Fruit fly (Drosophila melanogaster) whole organism, pupa: ENCODE data around the gene Bub1.

ENCODE experiments used
- CG10348 ChIP-seq: fragments of 200-800 bp; sonication (Bioruptor generic); IDR thresholded peaks from 2 replicates; pipeline ENCODE4 v1.3.6; 2022; ENCODE audit warnings: missing biosample characterization, missing genetic modification characterization
- CG12605 ChIP-seq: fragments of 200-800 bp; sonication (Bioruptor generic); IDR thresholded peaks from 2 replicates; pipeline ENCODE4 v1.3.6; 2022; ENCODE audit warnings: missing biosample characterization, missing genetic modification characterization
- CG13204 ChIP-seq: fragments of 200-800 bp; sonication (Bioruptor generic); optimal IDR thresholded peaks from 2 replicates; lab custom pipeline; 2018; ENCODE audit warnings: missing biosample characterization, mild to moderate bottlenecking, missing genetic modification characterization, moderate library complexity
- CG14655 ChIP-seq: fragments of 200-800 bp; sonication (Bioruptor generic); optimal IDR thresholded peaks from 3 replicates; lab custom pipeline; 2017; ENCODE audit warnings: mild to moderate bottlenecking, missing biosample characterization, missing genetic modification reagents, missing genetic modification characterization
- CG15710 ChIP-seq: fragments of 200-800 bp; sonication (Bioruptor generic); optimal IDR thresholded peaks from 2 replicates; lab custom pipeline; 2018; ENCODE audit warnings: missing biosample characterization, mild to moderate bottlenecking, missing genetic modification characterization, moderate library complexity
- CG17806 ChIP-seq: fragments of 200-800 bp; sonication (Bioruptor generic); optimal IDR thresholded peaks from 2 replicates; lab custom pipeline; 2018; ENCODE audit warnings: missing biosample characterization, mild to moderate bottlenecking, missing genetic modification characterization, moderate library complexity
- CG32121 ChIP-seq: fragments of 200-800 bp; sonication (Bioruptor generic); IDR thresholded peaks from 2 replicates; pipeline ENCODE4 v1.3.6; 2022; ENCODE audit warnings: missing biosample characterization, missing genetic modification characterization
- CG34367 ChIP-seq: fragments of 200-800 bp; sonication (Bioruptor generic); optimal IDR thresholded peaks from 2 replicates; lab custom pipeline; 2018; ENCODE audit warnings: missing biosample characterization, mild to moderate bottlenecking, missing genetic modification characterization
- CG4496 ChIP-seq: fragments of 200-800 bp; sonication (Bioruptor generic); IDR thresholded peaks from 3 replicates; pipeline ENCODE4 v1.3.6; 2022; ENCODE audit warnings: missing biosample characterization, missing genetic modification characterization
- CG8159 ChIP-seq: fragments of 200-800 bp; sonication (Bioruptor generic); optimal IDR thresholded peaks from 3 replicates; lab custom pipeline; 2018; ENCODE audit warnings: missing biosample characterization, mild to moderate bottlenecking, missing genetic modification characterization, moderate library complexity
- CG8301 ChIP-seq: fragments of 200-800 bp; sonication (Bioruptor generic); optimal IDR thresholded peaks from 2 replicates; lab custom pipeline; 2018; ENCODE audit warnings: missing biosample characterization, mild to moderate bottlenecking, missing genetic modification characterization
- CG9948 ChIP-seq: fragments of 200-800 bp; sonication (Bioruptor generic); optimal IDR thresholded peaks from 2 replicates; lab custom pipeline; 2018; ENCODE audit warnings: missing biosample characterization, mild to moderate bottlenecking, missing genetic modification characterization, moderate library complexity
- D1 ChIP-seq: fragments of 200-800 bp; sonication (Bioruptor generic); optimal IDR thresholded peaks from 2 replicates; lab custom pipeline; 2018; ENCODE audit warnings: missing biosample characterization, mild to moderate bottlenecking, missing genetic modification characterization, moderate library complexity
- EcR ChIP-seq: fragments of 200-800 bp; sonication (Bioruptor generic); optimal IDR thresholded peaks from 3 replicates; lab custom pipeline; 2019; ENCODE audit warnings: missing biosample characterization, missing genetic modification characterization, mild to moderate bottlenecking, moderate library complexity, missing genetic modification reagents
- Ets98B ChIP-seq: fragments of 200-800 bp; sonication (Bioruptor generic); IDR thresholded peaks from 2 replicates; pipeline ENCODE4 v1.3.6; 2022; ENCODE audit warnings: missing biosample characterization, missing genetic modification characterization
- Pif1A ChIP-seq: fragments of 200-800 bp; sonication (Bioruptor generic); optimal IDR thresholded peaks from 3 replicates; lab custom pipeline; 2016; ENCODE audit warnings: missing biosample characterization, missing genetic modification characterization
- Pif1B ChIP-seq: fragments of 200-800 bp; sonication (Bioruptor generic); optimal IDR thresholded peaks from 3 replicates; lab custom pipeline; 2016; ENCODE audit warnings: missing biosample characterization, missing genetic modification characterization
- Snoo ChIP-seq: fragments of 200-800 bp; sonication (Bioruptor generic); optimal IDR thresholded peaks from 3 replicates; lab custom pipeline; 2017; ENCODE audit warnings: missing biosample characterization, mild to moderate bottlenecking, missing genetic modification characterization, inconsistent platforms
- fd96Ca ChIP-seq: fragments of 200-800 bp; sonication (Bioruptor generic); IDR thresholded peaks from 3 replicates; pipeline ENCODE4 v1.3.6; 2022; ENCODE audit warnings: missing biosample characterization, missing genetic modification characterization
- gl ChIP-seq: fragments of 200-800 bp; sonication (Bioruptor generic); optimal IDR thresholded peaks from 2 replicates; lab custom pipeline; 2018; ENCODE audit warnings: missing biosample characterization, mild to moderate bottlenecking, missing genetic modification characterization
- rn ChIP-seq: fragments of 200-800 bp; sonication (Bioruptor generic); IDR thresholded peaks from 2 replicates; pipeline ENCODE4 v1.3.6; 2022; ENCODE audit warnings: missing biosample characterization, missing genetic modification characterization

Bub1 gene

DNA sequence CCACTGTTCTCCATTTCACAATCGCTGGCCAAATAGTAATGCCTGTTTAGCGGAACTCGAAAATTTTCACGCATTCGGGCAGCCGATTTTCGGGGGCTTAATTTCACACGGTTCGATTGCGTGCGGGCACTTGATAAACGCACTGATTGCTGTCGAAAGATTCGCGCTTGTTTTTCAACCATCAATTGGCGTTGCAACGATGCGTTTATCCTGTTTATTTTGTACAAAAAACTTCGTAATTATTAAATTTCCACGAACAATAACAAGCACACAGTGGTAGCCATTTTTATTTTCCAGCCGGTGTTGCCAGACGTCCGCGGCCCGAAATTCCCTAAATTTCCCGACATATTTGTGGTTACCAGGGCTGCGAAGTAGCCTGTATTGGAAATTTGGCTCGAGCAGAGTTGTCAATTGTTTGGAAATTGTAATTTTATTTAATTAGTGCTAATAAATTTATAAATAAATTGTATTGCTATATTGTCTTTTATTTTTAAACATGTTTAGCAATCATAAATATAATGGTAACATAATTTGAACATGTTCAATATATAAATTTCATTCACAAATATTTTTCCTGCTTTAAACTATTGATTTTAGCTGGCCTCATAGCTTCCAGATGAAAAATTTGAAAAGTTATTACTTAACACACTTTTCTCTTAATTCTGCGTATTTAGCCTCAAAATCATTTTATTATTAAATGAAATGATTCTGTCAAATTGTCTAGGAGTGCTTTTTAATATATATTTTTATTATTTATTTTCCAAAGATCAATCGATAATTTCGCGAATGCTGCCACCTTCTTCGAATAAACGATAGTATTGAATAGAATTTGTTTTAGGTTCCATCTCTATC lies 48.0 kb downstream of the Bub1 start, which contains the start of the genes Ncoa6 and cype:
Gene Ncoa6, minus strand, starts transcription at position 270 of the 852 bp plus-strand sequence.
Gene cype, plus strand, starts transcription at position 814 of the 852 bp plus-strand sequence.
- peak; percentile 51 for TF ChIP-seq CG17806
- no peak for TF ChIP-seq Pif1A
- TF ChIP-seq CG32121, result peak; percentile 43; the same call in 1 of the 2 replicates
- peak; percentile 46 for TF ChIP-seq CG15710 (tag; lab: Kevin White, UChicago)
- TF ChIP-seq CG10348, result no peak
- no peak for TF ChIP-seq Pif1B (GFP tag; lab: Kevin White, UChicago)
- TF ChIP-seq gl, result no peak
- TF ChIP-seq CG12605, result no peak
- TF ChIP-seq CG8159 (tag; lab: Kevin White, UChicago), result peak; percentile 52
- TF ChIP-seq CG14655 (GFP tag; lab: Kevin White, UChicago), result peak; percentile 26
- TF ChIP-seq rn, result no peak
- TF ChIP-seq EcR, result no peak
- TF ChIP-seq fd96Ca (GFP tag; lab: Robert Waterston, UW), result peak; percentile 14; the same call in 1 of the 3 replicates
- TF ChIP-seq CG4496 (GFP tag; lab: Robert Waterston, UW), result peak; percentile 59; the same call in 1 of the 3 replicates
- no peak for TF ChIP-seq D1
- peak; percentile 33 for TF ChIP-seq CG9948 (tag; lab: Kevin White, UChicago)
- TF ChIP-seq CG8301, result peak; percentile 3
- TF ChIP-seq Snoo (tag; lab: Kevin White, UChicago), result peak; percentile 25
- no peak for TF ChIP-seq CG13204 (GFP tag; lab: Kevin White, UChicago)
- TF ChIP-seq Ets98B (GFP tag; lab: Robert Waterston, UW), result peak; percentile 21
- peak; percentile 17 for TF ChIP-seq CG34367 (tag; lab: Kevin White, UChicago)

DNA sequence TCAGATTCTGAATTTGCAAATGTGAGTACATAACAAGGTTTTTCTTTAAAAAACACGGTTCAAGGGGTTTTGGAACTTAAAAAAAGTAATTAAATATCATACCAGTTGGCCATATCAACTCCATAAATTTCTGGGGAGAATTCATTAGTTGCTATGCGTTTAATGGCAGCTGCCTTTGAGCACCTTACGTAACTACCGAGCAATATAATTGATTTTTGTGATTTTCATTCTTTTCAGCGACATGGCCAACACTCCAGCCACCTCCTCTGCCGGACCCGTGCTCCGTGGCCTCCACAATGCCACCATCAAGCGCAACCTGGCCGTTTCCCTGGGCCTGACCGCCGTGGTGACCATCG lies 48.6 kb downstream of the Bub1 start:
- TF ChIP-seq fd96Ca (GFP tag; lab: Robert Waterston, UW), result no peak
- no peak for TF ChIP-seq D1
- no peak for TF ChIP-seq CG32121
- peak; percentile 43 for TF ChIP-seq EcR
- TF ChIP-seq, all 21 proteins: peak for 1

DNA sequence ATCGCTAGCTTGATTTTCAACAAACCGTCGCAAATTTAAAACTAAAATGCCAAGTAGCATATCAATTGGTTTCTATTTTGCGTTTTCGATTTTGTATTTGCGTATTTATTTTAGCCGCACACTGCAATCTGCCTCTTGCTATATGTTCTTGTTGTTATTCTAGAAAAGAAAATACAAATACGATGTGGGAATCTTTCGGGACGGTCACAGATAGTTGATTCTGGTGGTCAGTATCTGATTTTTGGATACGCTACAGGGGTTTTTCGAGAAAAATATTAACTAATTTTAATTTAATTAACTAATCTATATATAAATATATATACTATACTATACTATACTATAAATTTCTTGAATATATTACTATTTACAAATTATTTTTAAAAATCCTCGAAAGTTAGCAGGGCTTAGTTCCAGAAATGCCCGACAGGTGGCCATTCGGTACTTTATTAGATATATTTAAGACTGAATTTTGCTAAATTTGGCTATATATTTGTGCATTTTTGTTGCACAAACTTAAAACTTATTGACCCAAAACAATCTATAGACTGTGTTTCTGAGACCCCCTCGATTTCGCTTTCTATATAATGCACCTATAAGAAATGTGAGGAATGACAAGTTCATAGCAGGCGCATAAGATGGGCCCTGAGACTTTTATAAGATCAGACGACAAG lies 50.3 kb downstream of the Bub1 start, which contains the start of gene CG14022:
Gene CG14022, minus strand, starts transcription at position 51 of the 671 bp plus-strand sequence.
- no peak for TF ChIP-seq CG34367 (tag; lab: Kevin White, UChicago)
- TF ChIP-seq CG12605, result no peak
- peak; percentile 2 for TF ChIP-seq CG14655 (GFP tag; lab: Kevin White, UChicago)
- no peak for TF ChIP-seq rn

DNA sequence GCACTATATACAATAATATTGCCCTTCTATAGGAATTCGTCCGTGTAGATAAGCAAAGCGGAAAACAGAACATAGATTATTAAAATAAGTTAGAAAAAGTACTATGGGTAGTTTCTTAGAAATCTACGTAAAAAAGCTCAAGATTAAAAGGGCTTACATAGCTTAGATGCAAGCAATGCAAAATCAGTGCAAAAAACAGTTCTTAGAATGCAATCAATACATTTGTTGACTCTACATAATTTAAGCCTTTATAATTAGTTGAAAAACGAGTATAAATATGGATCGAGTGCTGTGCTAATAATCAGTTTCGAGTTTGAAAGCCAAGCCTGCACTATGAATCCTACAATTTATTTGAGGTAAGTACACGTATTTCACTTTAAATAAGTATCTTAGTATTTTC lies 50.9 kb downstream of the Bub1 start, which contains the start of gene TotM:
Gene TotM, plus strand, starts transcription at position 301 of the 400 bp plus-strand sequence.
- TF ChIP-seq CG4496 (GFP tag; lab: Robert Waterston, UW), result no peak
- TF ChIP-seq CG14655 (GFP tag; lab: Kevin White, UChicago), result no peak
- no peak for TF ChIP-seq EcR
- no peak for TF ChIP-seq gl
- no peak for TF ChIP-seq Pif1A
- TF ChIP-seq CG9948 (tag; lab: Kevin White, UChicago), result no peak
- no peak for TF ChIP-seq Snoo (tag; lab: Kevin White, UChicago)
- no peak for TF ChIP-seq fd96Ca (GFP tag; lab: Robert Waterston, UW)
- TF ChIP-seq CG17806, result no peak
- TF ChIP-seq CG34367 (tag; lab: Kevin White, UChicago), result no peak
- TF ChIP-seq CG15710 (tag; lab: Kevin White, UChicago), result no peak
- no peak for TF ChIP-seq CG8159 (tag; lab: Kevin White, UChicago)
- TF ChIP-seq D1, result no peak
- no peak for TF ChIP-seq CG32121

DNA sequence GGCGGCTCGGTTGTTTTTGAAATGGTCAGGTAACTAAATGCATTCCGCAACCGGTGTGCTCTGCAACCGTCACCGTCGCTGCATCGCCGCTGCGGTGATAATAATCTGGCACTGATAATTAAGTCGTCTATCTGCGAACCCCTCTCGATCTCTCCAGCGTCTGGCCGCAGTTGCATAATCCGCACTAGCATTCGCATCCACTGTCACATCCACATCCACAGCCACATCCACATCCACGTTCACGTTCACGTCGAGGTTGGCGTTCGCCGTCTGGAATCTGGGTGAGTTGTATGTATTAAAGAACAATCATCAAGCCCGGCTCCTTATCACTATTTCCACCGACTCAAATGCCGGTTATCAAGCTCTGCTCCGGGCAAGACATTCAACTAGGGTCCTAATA lies 53.9 kb downstream of the Bub1 start:
- peak; percentile 3 for TF ChIP-seq EcR
- no peak for TF ChIP-seq rn
- TF ChIP-seq gl, result no peak
- no peak for TF ChIP-seq Pif1B (GFP tag; lab: Kevin White, UChicago)
- TF ChIP-seq CG32121, result no peak
- peak; percentile 57 for TF ChIP-seq CG13204 (GFP tag; lab: Kevin White, UChicago)
- TF ChIP-seq fd96Ca (GFP tag; lab: Robert Waterston, UW), result no peak
